Worm (Caenorhabditis elegans): Measurements from ENCODE around the gene fbxb-18.

ce11 chrII:1714772-1715353 is 26.1 kb upstream of the fbxb-18 start, which contains the start of gene btb-6:
- TF ChIP-seq him-1 (tag; optimal IDR thresholded peaks at IDR 0.05): no peak
- TF ChIP-seq W03F9.2 (tag; optimal IDR thresholded peaks at IDR 0.05): no peak

All from whole organism, L4/young adult.